Worm (Caenorhabditis elegans) whole organism, L4 larva: ENCODE data around the gene pyc-1.

Source experiments
- D1046.2 ChIP-seq: fragments of 200-800 bp; sonication (Bioruptor generic); IDR thresholded peaks from 2 replicates; pipeline ENCODE4 v1.3.6; 2022; ENCODE audit warnings: missing genetic modification characterization, missing compliant biosample characterization
- F10B5.3 ChIP-seq: sonication (generic microtip); optimal IDR thresholded peaks from 2 replicates; lab custom pipeline; 2016; ENCODE audit warnings: mild to moderate bottlenecking, missing genetic modification characterization, missing compliant biosample characterization
- F26F4.8 ChIP-seq: fragments of 200-800 bp; sonication (Bioruptor generic); conservative IDR thresholded peaks from 2 replicates; pipeline ENCODE4 v1.3.6; 2022; ENCODE audit warnings: missing genetic modification characterization, missing compliant biosample characterization
- F49E8.2 ChIP-seq: sonication (generic microtip); optimal IDR thresholded peaks from 2 replicates; lab custom pipeline; 2016; ENCODE audit warnings: missing compliant biosample characterization, mild to moderate bottlenecking, missing genetic modification characterization, borderline replicate concordance
- T20F7.1 ChIP-seq: fragments of 200-800 bp; sonication (Bioruptor generic); optimal IDR thresholded peaks from 2 replicates; lab custom pipeline; 2018; ENCODE audit warnings: mild to moderate bottlenecking, missing genetic modification characterization, missing compliant biosample characterization
- T26A8.4 ChIP-seq: fragments of 200-800 bp; sonication (Bioruptor generic); IDR thresholded peaks from 2 replicates; pipeline ENCODE4 v1.3.6; 2022; ENCODE audit warnings: missing genetic modification characterization, missing compliant biosample characterization
- Y105C5A.15 ChIP-seq: fragments of 200-800 bp; sonication (Bioruptor generic); IDR thresholded peaks from 2 replicates; pipeline ENCODE4 v1.3.6; 2022; ENCODE audit warnings: missing genetic modification characterization, missing compliant biosample characterization
- ZK546.5 ChIP-seq, 2 experiments: sonication (generic microtip); optimal IDR thresholded peaks; 2 replicates each; lab custom pipeline; 2017; ENCODE audit warnings: missing biosample characterization in 2 of 2, missing genetic modification characterization in 2 of 2
- aha-1 ChIP-seq: fragments of 150-350 bp; peaks from one replicate; lab custom pipeline; 2014; ENCODE audit warnings: missing biosample characterization, missing genetic modification characterization
- ama-1 ChIP-seq: fragments of 150-350 bp; optimal IDR thresholded peaks from 2 replicates; lab custom pipeline; 2014; ENCODE audit warnings: inconsistent platforms, mixed read lengths
- attf-4 ChIP-seq: sonication (generic microtip); optimal IDR thresholded peaks from 3 replicates; lab custom pipeline; 2017; ENCODE audit warnings: missing biosample characterization, missing genetic modification characterization
- ceh-62 ChIP-seq: sonication (generic microtip); optimal IDR thresholded peaks from 2 replicates; lab custom pipeline; 2017; ENCODE audit warnings: missing biosample characterization, missing genetic modification characterization
- ceh-82 ChIP-seq: sonication (generic microtip); optimal IDR thresholded peaks from 2 replicates; lab custom pipeline; 2017; ENCODE audit warnings: missing biosample characterization, missing genetic modification characterization
- ces-1 ChIP-seq: fragments of 150-350 bp; sonication (generic microtip); optimal IDR thresholded peaks from 4 replicates; lab custom pipeline; 2014; ENCODE audit warnings: missing biosample characterization, missing genetic modification reagents, missing genetic modification characterization
- daf-16 ChIP-seq, 3 experiments: sonication (generic microtip); optimal IDR thresholded peaks; 2 replicates each; lab custom pipeline; 2016 to 2017; ENCODE audit warnings: missing genetic modification characterization in 3 of 3, missing genetic modification reagents in 3 of 3, mild to moderate bottlenecking in 2 of 3, missing compliant biosample characterization in 2 of 3, missing biosample characterization in 1 of 3, moderate library complexity in 1 of 3
- daf-8 ChIP-seq: fragments of 200-800 bp; sonication (Bioruptor generic); IDR thresholded peaks from 2 replicates; pipeline ENCODE4 v1.3.6; 2022; ENCODE audit warnings: missing genetic modification characterization, missing compliant biosample characterization
- dmd-6 ChIP-seq: fragments of 200-800 bp; sonication (Bioruptor generic); IDR thresholded peaks from 2 replicates; pipeline ENCODE4 v1.3.6; 2022; ENCODE audit warnings: missing genetic modification reagents, missing genetic modification characterization, missing compliant biosample characterization
- dmd-9 ChIP-seq: fragments of 200-800 bp; sonication (Bioruptor generic); IDR thresholded peaks from 2 replicates; pipeline ENCODE4 v1.3.6; 2022; ENCODE audit warnings: missing genetic modification reagents, missing genetic modification characterization, missing compliant biosample characterization
- duxl-1 ChIP-seq: sonication (generic microtip); optimal IDR thresholded peaks from 2 replicates; lab custom pipeline; 2016; ENCODE audit warnings: mild to moderate bottlenecking, missing genetic modification characterization, moderate library complexity, missing compliant biosample characterization; ENCODE audit not compliant: poor library complexity
- fkh-10 ChIP-seq: fragments of 150-350 bp; optimal IDR thresholded peaks from 2 replicates; lab custom pipeline; 2014; ENCODE audit warnings: missing biosample characterization, missing genetic modification reagents, missing genetic modification characterization
- fos-1 ChIP-seq: fragments of 150-350 bp; optimal IDR thresholded peaks from 2 replicates; lab custom pipeline; 2014; ENCODE audit warnings: missing biosample characterization, missing genetic modification characterization
- hif-1 ChIP-seq, 2 experiments: sonication (generic microtip); optimal IDR thresholded peaks; 2 replicates each; lab custom pipeline; 2016 to 2017; ENCODE audit warnings: missing compliant biosample characterization in 2 of 2, missing genetic modification characterization in 2 of 2, missing genetic modification reagents in 2 of 2, missing genotype in 2 of 2, mild to moderate bottlenecking in 1 of 2
- hlh-30 ChIP-seq: sonication (generic microtip); optimal IDR thresholded peaks from 2 replicates; lab custom pipeline; 2017; ENCODE audit warnings: antibody characterized with exemption, mild to moderate bottlenecking, missing genetic modification characterization, missing compliant biosample characterization; ENCODE audit not compliant: insufficient read depth
- lim-7 ChIP-seq: fragments of 200-800 bp; sonication (Bioruptor generic); IDR thresholded peaks from 2 replicates; pipeline ENCODE4 v1.3.6; 2022; ENCODE audit warnings: missing genetic modification characterization, missing compliant biosample characterization
- lin-1 ChIP-seq: fragments of 200-800 bp; sonication (Bioruptor generic); IDR thresholded peaks from 2 replicates; pipeline ENCODE4 v1.3.6; 2022; ENCODE audit warnings: missing genetic modification reagents, missing genetic modification characterization, missing compliant biosample characterization
- lin-13 ChIP-seq: fragments of 150-350 bp; optimal IDR thresholded peaks from 2 replicates; lab custom pipeline; 2014; ENCODE audit warnings: missing biosample characterization, missing genetic modification reagents, missing genetic modification characterization
- lin-38 ChIP-seq: fragments of 200-800 bp; sonication (Bioruptor generic); IDR thresholded peaks from 2 replicates; pipeline ENCODE4 v1.3.6; 2022; ENCODE audit warnings: missing genetic modification reagents, missing genetic modification characterization, missing compliant biosample characterization
- lir-3 ChIP-seq: sonication (generic microtip); optimal IDR thresholded peaks from 2 replicates; lab custom pipeline; 2016; ENCODE audit warnings: mild to moderate bottlenecking, missing genetic modification characterization, missing compliant biosample characterization
- lsy-2 ChIP-seq, 2 experiments: fragments of 150-350 bp in 1 of 2; sonication (generic microtip) in 1 of 2; optimal IDR thresholded peaks; 2 replicates each; lab custom pipeline; 2014 to 2017; ENCODE audit warnings: missing biosample characterization in 2 of 2, missing genetic modification characterization in 2 of 2
- madf-9 ChIP-seq: fragments of 200-800 bp; sonication (Bioruptor generic); conservative IDR thresholded peaks from 2 replicates; pipeline ENCODE4 v1.3.6; 2022; ENCODE audit warnings: missing genetic modification reagents, missing genetic modification characterization, missing compliant biosample characterization
- mdl-1 ChIP-seq, 2 experiments: fragments of 150-350 bp in 1 of 2; sonication (generic microtip) in 1 of 2; optimal IDR thresholded peaks; 2 replicates each; lab custom pipeline; 2014 to 2017; ENCODE audit warnings: missing biosample characterization in 2 of 2, missing genetic modification characterization in 2 of 2
- mes-2 ChIP-seq: sonication (generic microtip); optimal IDR thresholded peaks from 2 replicates; lab custom pipeline; 2016; ENCODE audit warnings: missing genotype, mild to moderate bottlenecking, missing genetic modification characterization, missing compliant biosample characterization; ENCODE audit not compliant: poor library complexity, severe bottlenecking
- mxl-2 ChIP-seq: fragments of 200-800 bp; sonication (Bioruptor generic); conservative IDR thresholded peaks from 2 replicates; pipeline ENCODE4 v1.3.6; 2022; ENCODE audit warnings: missing genetic modification reagents, missing genetic modification characterization, missing compliant biosample characterization
- nhr-11 ChIP-seq: fragments of 150-350 bp; optimal IDR thresholded peaks from 2 replicates; lab custom pipeline; 2014; ENCODE audit warnings: missing biosample characterization, missing genetic modification characterization
- nhr-237 ChIP-seq: sonication (generic microtip); optimal IDR thresholded peaks from 2 replicates; lab custom pipeline; 2017; ENCODE audit warnings: missing biosample characterization, missing genetic modification characterization
- nhr-28 ChIP-seq: fragments of 150-350 bp; optimal IDR thresholded peaks from 2 replicates; lab custom pipeline; 2014; ENCODE audit warnings: missing biosample characterization, missing genetic modification characterization
- nhr-41 ChIP-seq: fragments of 200-800 bp; sonication (Bioruptor generic); IDR thresholded peaks from 2 replicates; pipeline ENCODE4 v1.3.6; 2022; ENCODE audit warnings: missing genetic modification reagents, missing genetic modification characterization, missing compliant biosample characterization
- nhr-42 ChIP-seq: fragments of 200-800 bp; sonication (Bioruptor generic); IDR thresholded peaks from 2 replicates; pipeline ENCODE4 v1.3.6; 2022; ENCODE audit warnings: missing genetic modification characterization, missing compliant biosample characterization
- nhr-6 ChIP-seq: fragments of 150-350 bp; optimal IDR thresholded peaks from 2 replicates; lab custom pipeline; 2014; ENCODE audit warnings: missing biosample characterization, missing genetic modification characterization
- pha-4 ChIP-seq, 2 experiments: fragments of 150-350 bp in 1 of 2; fragments of 200-800 bp in 1 of 2; sonication (Bioruptor generic) in 1 of 2; IDR thresholded peaks in 1 of 2; optimal IDR thresholded peaks in 1 of 2; 2 replicates each; pipeline versions ENCODE4 v1.3.6 to Lab custom; 2014 to 2022; ENCODE audit warnings: missing genetic modification characterization in 2 of 2, missing genetic modification reagents in 2 of 2, missing biosample characterization in 1 of 2, missing compliant biosample characterization in 1 of 2
- sdz-12 ChIP-seq: fragments of 200-800 bp; sonication (Bioruptor generic); optimal IDR thresholded peaks from 2 replicates; lab custom pipeline; 2018; ENCODE audit warnings: mild to moderate bottlenecking, missing genetic modification characterization, missing compliant biosample characterization
- set-16 ChIP-seq: fragments of 200-800 bp; sonication (Bioruptor generic); IDR thresholded peaks from 2 replicates; pipeline ENCODE4 v1.3.6; 2022; ENCODE audit warnings: missing genetic modification reagents, missing genetic modification characterization, missing compliant biosample characterization
- snpc-1.2 ChIP-seq: fragments of 200-800 bp; sonication (Bioruptor generic); IDR thresholded peaks from 2 replicates; pipeline ENCODE4 v1.3.6; 2022; ENCODE audit warnings: missing genetic modification reagents, missing genetic modification characterization, missing compliant biosample characterization
- tag-97 ChIP-seq: fragments of 200-800 bp; sonication (Bioruptor generic); IDR thresholded peaks from 2 replicates; pipeline ENCODE4 v1.3.6; 2022; ENCODE audit warnings: missing genetic modification characterization, missing compliant biosample characterization
- unc-130 ChIP-seq: sonication (generic microtip); optimal IDR thresholded peaks from 2 replicates; lab custom pipeline; 2016; ENCODE audit warnings: missing genetic modification reagents, missing genetic modification characterization, missing compliant biosample characterization
- vab-7 ChIP-seq: fragments of 200-800 bp; sonication (Bioruptor generic); IDR thresholded peaks from 2 replicates; pipeline ENCODE4 v1.3.6; 2022; ENCODE audit warnings: missing genetic modification reagents, missing genetic modification characterization, missing compliant biosample characterization
- zfp-3 ChIP-seq: fragments of 200-800 bp; sonication (Bioruptor generic); conservative IDR thresholded peaks from 2 replicates; pipeline ENCODE4 v1.3.6; 2022; ENCODE audit warnings: missing genetic modification reagents, missing genetic modification characterization, missing compliant biosample characterization
- zip-11 ChIP-seq: fragments of 200-800 bp; sonication (Bioruptor generic); IDR thresholded peaks from 2 replicates; pipeline ENCODE4 v1.3.6; 2022; ENCODE audit warnings: missing genetic modification characterization, missing compliant biosample characterization
- zip-2 ChIP-seq: fragments of 150-350 bp; optimal IDR thresholded peaks from 2 replicates; lab custom pipeline; 2014; ENCODE audit warnings: missing biosample characterization, missing genetic modification characterization
- ztf-11 ChIP-seq: fragments of 150-350 bp; optimal IDR thresholded peaks from 2 replicates; lab custom pipeline; 2014; ENCODE audit warnings: missing biosample characterization, missing genetic modification characterization
- ztf-7 ChIP-seq: fragments of 150-350 bp; optimal IDR thresholded peaks from 2 replicates; lab custom pipeline; 2014; ENCODE audit warnings: missing biosample characterization, missing genetic modification characterization

Gene pyc-1

DNA sequence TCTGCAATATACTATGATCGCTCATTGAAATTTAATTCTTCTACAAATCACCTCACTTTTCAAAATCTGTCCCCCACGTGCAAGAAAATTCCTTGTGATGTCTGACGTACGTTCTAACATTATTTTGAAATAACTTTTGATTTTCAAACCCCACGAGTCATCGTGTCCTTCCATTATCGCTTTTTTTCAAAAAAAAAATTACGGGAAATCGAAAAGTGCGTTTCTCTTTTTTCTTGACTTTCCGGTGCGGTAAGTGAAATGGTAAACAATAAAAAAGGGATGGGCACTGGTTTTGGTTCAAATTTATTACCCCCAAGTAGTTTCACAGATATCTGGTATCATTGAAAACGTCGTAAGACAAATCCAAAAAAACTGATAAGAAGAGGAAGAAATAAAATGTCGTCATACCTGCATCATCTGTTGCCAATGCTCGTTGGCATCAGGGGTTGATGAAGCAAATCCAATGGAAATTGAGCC is 18.8 kb downstream of the pyc-1 start (continued):
- TF ChIP-seq ces-1 (GFP tag; lab: Kevin White, UChicago) (no peak), dmd-9 (GFP tag; lab: Robert Waterston, UW) (no peak), lin-1 (no peak), ceh-82 (tag; lab: Kevin White, UChicago) (no peak), ama-1 (no peak), lin-38 (GFP tag; lab: Robert Waterston, UW) (no peak), T20F7.1 (GFP tag; lab: Kevin White, UChicago) (no peak), Y105C5A.15 (GFP tag; lab: Robert Waterston, UW) (no peak), nhr-237 (tag; lab: Kevin White, UChicago) (no peak), sdz-12 (GFP tag; lab: Kevin White, UChicago) (no peak), pha-4 (GFP tag; IDR thresholded peaks at IDR 0.05; lab: Robert Waterston, UW) (no peak), pha-4 (tag; optimal IDR thresholded peaks at IDR 0.05; lab: Kevin White, UChicago) (no peak), zip-2 (tag; lab: Kevin White, UChicago) (no peak), ceh-62 (tag; lab: Kevin White, UChicago) (no peak), mxl-2 (GFP tag; lab: Robert Waterston, UW) (no peak), nhr-28 (peak; percentile 49), F49E8.2 (tag; lab: Kevin White, UChicago) (no peak), fkh-10 (GFP tag; lab: Kevin White, UChicago) (no peak), duxl-1 (tag; lab: Kevin White, UChicago) (no peak), fos-1 (tag; lab: Kevin White, UChicago) (no peak), aha-1 (tag; lab: Kevin White, UChicago) (no peak), tag-97 (GFP tag; lab: Robert Waterston, UW) (no peak), attf-4 (tag; lab: Kevin White, UChicago) (no peak), madf-9 (GFP tag; lab: Robert Waterston, UW) (no peak), lim-7 (no peak), zip-11 (GFP tag; lab: Robert Waterston, UW) (no peak), ZK546.5 (tag; optimal IDR thresholded peaks at IDR 0.05; lab: Kevin White, UChicago) (no peak), lsy-2 (tag; optimal IDR thresholded peaks at IDR 0.05; lab: Kevin White, UChicago) (peak in 1 of 2 experiments; percentile 48), D1046.2 (GFP tag; lab: Robert Waterston, UW) (no peak), ztf-11 (tag; lab: Kevin White, UChicago) (no peak), mdl-1 (tag; optimal IDR thresholded peaks at IDR 0.05; lab: Kevin White, UChicago) (peak in 1 of 2 experiments; percentile 63), dmd-6 (peak; percentile 70), nhr-6 (tag; lab: Kevin White, UChicago) (no peak), set-16 (GFP tag; lab: Robert Waterston, UW) (no peak), ztf-7 (tag; lab: Kevin White, UChicago) (peak; percentile 78), hif-1 (tag; optimal IDR thresholded peaks at IDR 0.05; lab: Kevin White, UChicago) (no peak), snpc-1.2 (GFP tag; lab: Robert Waterston, UW) (no peak), unc-130 (GFP tag; lab: Kevin White, UChicago) (no peak), lin-13 (GFP tag; lab: Kevin White, UChicago) (no peak), F10B5.3 (tag; lab: Kevin White, UChicago) (no peak), F26F4.8 (GFP tag; lab: Robert Waterston, UW) (no peak), nhr-41 (GFP tag; lab: Robert Waterston, UW) (no peak), hlh-30 (tag; lab: Kevin White, UChicago) (peak; percentile 72), daf-16 (GFP tag; optimal IDR thresholded peaks at IDR 0.05; lab: Kevin White, UChicago) (no peak), daf-16 (tag; optimal IDR thresholded peaks at IDR 0.05; lab: Kevin White, UChicago) (no peak), T26A8.4 (GFP tag; lab: Robert Waterston, UW) (no peak), lir-3 (tag; lab: Kevin White, UChicago) (no peak), daf-8 (GFP tag; lab: Robert Waterston, UW) (no peak), mes-2 (no peak), nhr-11 (no peak), zfp-3 (GFP tag; lab: Robert Waterston, UW) (no peak), vab-7 (no peak), nhr-42 (GFP tag; lab: Robert Waterston, UW) (no peak)
